Worm (Caenorhabditis elegans) whole organism, L1 larva: ENCODE results near the gene tbc-14.

Source experiments
- C04F5.9 ChIP-seq: sonication (generic microtip); optimal IDR thresholded peaks from 2 replicates; lab custom pipeline; 2016; ENCODE audit warnings: missing genetic modification characterization, missing compliant biosample characterization
- C16A3.4 ChIP-seq: fragments of 150-350 bp; optimal IDR thresholded peaks from 2 replicates; lab custom pipeline; 2014; ENCODE audit warnings: missing biosample characterization, missing genetic modification characterization
- C34B4.2 ChIP-seq: sonication (generic microtip); optimal IDR thresholded peaks from 2 replicates; lab custom pipeline; 2017; ENCODE audit warnings: mild to moderate bottlenecking, missing genetic modification characterization, missing compliant biosample characterization
- Y116A8C.19 ChIP-seq: sonication (generic microtip); optimal IDR thresholded peaks from 2 replicates; lab custom pipeline; 2016; ENCODE audit warnings: missing compliant biosample characterization, missing genetic modification characterization, borderline replicate concordance
- alr-1 ChIP-seq: fragments of 200-800 bp; sonication (Bioruptor generic); optimal IDR thresholded peaks from 2 replicates; lab custom pipeline; 2018; ENCODE audit warnings: borderline replicate concordance, mild to moderate bottlenecking, missing genetic modification characterization, missing compliant biosample characterization
- aly-2 ChIP-seq: fragments of 150-350 bp; optimal IDR thresholded peaks from 2 replicates; lab custom pipeline; 2014; ENCODE audit warnings: missing biosample characterization, missing genetic modification characterization
- ceh-8 ChIP-seq: fragments of 200-800 bp; sonication (Bioruptor generic); optimal IDR thresholded peaks from 2 replicates; lab custom pipeline; 2018; ENCODE audit warnings: mild to moderate bottlenecking, missing genetic modification characterization, moderate library complexity, missing compliant biosample characterization
- ceh-88 ChIP-seq: fragments of 200-800 bp; sonication (Bioruptor generic); IDR thresholded peaks from 2 replicates; pipeline ENCODE4 v1.3.6; 2022; ENCODE audit warnings: missing genetic modification characterization, missing compliant biosample characterization
- ces-1 ChIP-seq: fragments of 150-350 bp; optimal IDR thresholded peaks from 2 replicates; lab custom pipeline; 2014; ENCODE audit warnings: missing biosample characterization, missing genetic modification reagents, missing genetic modification characterization
- efl-1 ChIP-seq, 4 experiments: fragments of 150-350 bp; optimal IDR thresholded peaks in 3 of 4; peaks in 1 of 4; 1 replicate in 1 of 4; 2 replicates in 3 of 4; lab custom pipeline; 2014; ENCODE audit warnings: missing biosample characterization in 2 of 4, missing genetic modification characterization in 2 of 4, missing genetic modification reagents in 2 of 4
- efl-3 ChIP-seq: fragments of 200-800 bp; sonication (Bioruptor generic); optimal IDR thresholded peaks from 2 replicates; lab custom pipeline; 2018; ENCODE audit warnings: mild to moderate bottlenecking, missing genetic modification characterization, missing compliant biosample characterization
- egl-13 ChIP-seq: sonication (generic microtip); optimal IDR thresholded peaks from 2 replicates; lab custom pipeline; 2016; ENCODE audit warnings: missing genotype, missing genetic modification reagents, missing genetic modification characterization, missing compliant biosample characterization
- egl-27 ChIP-seq, 2 experiments: fragments of 150-350 bp in 1 of 2; sonication (generic microtip); optimal IDR thresholded peaks; 3 replicates each; lab custom pipeline; 2017 to 2018; ENCODE audit warnings: missing biosample characterization in 2 of 2, missing genetic modification characterization in 2 of 2, missing genetic modification reagents in 2 of 2
- ets-5 ChIP-seq: fragments of 200-800 bp; sonication (Bioruptor generic); IDR thresholded peaks from 2 replicates; pipeline ENCODE4 v1.3.6; 2022; ENCODE audit warnings: missing genetic modification characterization, missing compliant biosample characterization
- fos-1 ChIP-seq: fragments of 150-350 bp; optimal IDR thresholded peaks from 2 replicates; lab custom pipeline; 2014; ENCODE audit warnings: missing biosample characterization, missing genetic modification characterization
- hpl-2 ChIP-seq: fragments of 150-350 bp; optimal IDR thresholded peaks from 2 replicates; lab custom pipeline; 2014; ENCODE audit warnings: missing biosample characterization, missing genetic modification reagents, missing genetic modification characterization
- irx-1 ChIP-seq: sonication (generic microtip); optimal IDR thresholded peaks from 2 replicates; lab custom pipeline; 2016; ENCODE audit warnings: missing genetic modification characterization, missing compliant biosample characterization
- jun-1 ChIP-seq: fragments of 150-350 bp; optimal IDR thresholded peaks from 2 replicates; lab custom pipeline; 2014; ENCODE audit warnings: missing biosample characterization, missing genetic modification reagents, missing genetic modification characterization
- lin-13 ChIP-seq: fragments of 150-350 bp; optimal IDR thresholded peaks from 2 replicates; lab custom pipeline; 2014; ENCODE audit warnings: missing biosample characterization, missing genetic modification reagents, missing genetic modification characterization
- lin-14 ChIP-seq: fragments of 200-800 bp; sonication (Bioruptor generic); optimal IDR thresholded peaks from 2 replicates; lab custom pipeline; 2018; ENCODE audit warnings: mild to moderate bottlenecking, missing genetic modification characterization, moderate library complexity, missing compliant biosample characterization
- lin-35 ChIP-seq, 2 experiments: fragments of 150-350 bp; optimal IDR thresholded peaks; 2 replicates each; lab custom pipeline; 2014; ENCODE audit warnings: missing biosample characterization in 2 of 2, missing genetic modification characterization in 2 of 2, missing genetic modification reagents in 2 of 2
- lin-39 ChIP-seq: fragments of 150-350 bp; optimal IDR thresholded peaks from 2 replicates; lab custom pipeline; 2014; ENCODE audit warnings: missing biosample characterization, missing genetic modification reagents, missing genetic modification characterization
- lir-3 ChIP-seq: sonication (generic microtip); optimal IDR thresholded peaks from 2 replicates; lab custom pipeline; 2016; ENCODE audit warnings: mild to moderate bottlenecking, missing genetic modification characterization, moderate library complexity, missing compliant biosample characterization; ENCODE audit not compliant: poor library complexity
- mep-1 ChIP-seq: fragments of 150-350 bp; optimal IDR thresholded peaks from 2 replicates; lab custom pipeline; 2014; ENCODE audit warnings: missing biosample characterization, missing genetic modification characterization
- nhr-11 ChIP-seq: fragments of 150-350 bp; optimal IDR thresholded peaks from 2 replicates; lab custom pipeline; 2014; ENCODE audit warnings: missing biosample characterization, missing genetic modification characterization
- nhr-20 ChIP-seq: sonication (generic microtip); optimal IDR thresholded peaks from 2 replicates; lab custom pipeline; 2016; ENCODE audit warnings: mild to moderate bottlenecking, missing genetic modification characterization, missing compliant biosample characterization
- nhr-237 ChIP-seq: fragments of 150-350 bp; optimal IDR thresholded peaks from 2 replicates; lab custom pipeline; 2014; ENCODE audit warnings: missing biosample characterization, missing genetic modification characterization
- nhr-28 ChIP-seq: fragments of 150-350 bp; optimal IDR thresholded peaks from 2 replicates; lab custom pipeline; 2014; ENCODE audit warnings: missing biosample characterization, missing genetic modification characterization
- nhr-71 ChIP-seq: sonication (generic microtip); optimal IDR thresholded peaks from 2 replicates; lab custom pipeline; 2016; ENCODE audit warnings: mild to moderate bottlenecking, missing genetic modification characterization, moderate library complexity, missing compliant biosample characterization
- nhr-76 ChIP-seq: sonication (generic microtip); optimal IDR thresholded peaks from 2 replicates; lab custom pipeline; 2017; ENCODE audit warnings: missing biosample characterization, missing genetic modification characterization
- nhr-77 ChIP-seq: fragments of 150-350 bp; optimal IDR thresholded peaks from 2 replicates; lab custom pipeline; 2014; ENCODE audit warnings: missing biosample characterization, missing genetic modification characterization
- pag-3 ChIP-seq: sonication (generic microtip); optimal IDR thresholded peaks from 2 replicates; lab custom pipeline; 2017; ENCODE audit warnings: missing genetic modification characterization, mild to moderate bottlenecking, missing compliant biosample characterization, antibody characterized with exemption, borderline replicate concordance; ENCODE audit not compliant: insufficient read depth
- skn-1 ChIP-seq: fragments of 150-350 bp; optimal IDR thresholded peaks from 2 replicates; lab custom pipeline; 2014; ENCODE audit warnings: missing biosample characterization, missing genetic modification characterization
- snpc-4 ChIP-seq: fragments of 150-350 bp; optimal IDR thresholded peaks from 2 replicates; lab custom pipeline; 2014; ENCODE audit warnings: missing biosample characterization, missing genetic modification characterization
- sox-4 ChIP-seq: sonication (generic microtip); optimal IDR thresholded peaks from 2 replicates; lab custom pipeline; 2016; ENCODE audit warnings: missing genetic modification characterization, missing compliant biosample characterization
- sup-37 ChIP-seq: fragments of 200-800 bp; sonication (Bioruptor generic); optimal IDR thresholded peaks from 2 replicates; lab custom pipeline; 2018; ENCODE audit warnings: mild to moderate bottlenecking, missing genetic modification characterization, missing compliant biosample characterization
- tlp-1 ChIP-seq: fragments of 150-350 bp; optimal IDR thresholded peaks from 2 replicates; lab custom pipeline; 2014; ENCODE audit warnings: missing biosample characterization, missing genetic modification characterization
- unc-30 ChIP-seq: sonication (generic microtip); optimal IDR thresholded peaks from 2 replicates; lab custom pipeline; 2017; ENCODE audit warnings: missing biosample characterization, missing genetic modification characterization
- unc-86 ChIP-seq: sonication (generic microtip); optimal IDR thresholded peaks from 2 replicates; lab custom pipeline; 2016; ENCODE audit warnings: missing genetic modification characterization, missing compliant biosample characterization
- vab-15 ChIP-seq: sonication (generic microtip); optimal IDR thresholded peaks from 2 replicates; lab custom pipeline; 2017; ENCODE audit warnings: missing genotype, mild to moderate bottlenecking, missing genetic modification characterization, missing compliant biosample characterization
- xbp-1 ChIP-seq: sonication (generic microtip); optimal IDR thresholded peaks from 2 replicates; lab custom pipeline; 2016; ENCODE audit warnings: missing genetic modification characterization, missing compliant biosample characterization
- zag-1 ChIP-seq: fragments of 150-350 bp; optimal IDR thresholded peaks from 2 replicates; lab custom pipeline; 2014; ENCODE audit warnings: missing biosample characterization, missing genetic modification characterization
- ztf-11 ChIP-seq, 2 experiments: sonication (generic microtip); optimal IDR thresholded peaks; 2 replicates each; lab custom pipeline; 2016 to 2017; ENCODE audit warnings: missing genetic modification characterization in 2 of 2, missing biosample characterization in 1 of 2, missing compliant biosample characterization in 1 of 2
- ztf-4 ChIP-seq: fragments of 150-350 bp; optimal IDR thresholded peaks from 2 replicates; lab custom pipeline; 2014; ENCODE audit warnings: missing biosample characterization, missing genetic modification characterization

tbc-14 gene

DNA sequence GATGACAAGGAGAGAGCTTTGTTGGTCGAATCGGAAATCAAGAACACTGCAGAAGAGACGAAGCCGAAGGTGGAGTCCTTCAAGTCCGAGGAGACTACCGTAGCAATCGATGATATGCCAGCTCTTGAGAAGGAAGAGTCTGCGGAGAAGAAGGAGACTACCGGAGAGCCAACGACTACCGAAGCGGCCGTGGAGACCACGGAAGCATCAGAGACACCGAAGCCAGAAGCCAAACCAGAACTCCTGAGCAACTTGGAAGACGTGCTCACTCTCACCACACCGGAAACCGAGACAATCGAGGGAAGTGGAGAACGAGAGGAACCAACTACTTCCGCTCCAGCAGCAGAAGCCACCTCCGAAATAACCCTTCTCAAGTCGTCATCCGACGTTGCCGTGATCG, 36.7 kb upstream of the tbc-14 start:
- TF ChIP-seq ztf-11 (tag; optimal IDR thresholded peaks at IDR 0.05; lab: Kevin White, UChicago) (no peak), tlp-1 (tag; lab: Kevin White, UChicago) (no peak), efl-1 (optimal IDR thresholded peaks at IDR 0.05; lab: Kevin White, UChicago) (no peak), efl-1 (GFP tag; optimal IDR thresholded peaks at IDR 0.05 in 1 of 2; lab: Kevin White, UChicago) (peak in 1 of 2 experiments; percentile 21)

- TF ChIP-seq efl-1 (optimal IDR thresholded peaks at IDR 0.05; lab: Kevin White, UChicago): no peak
- TF ChIP-seq efl-1 (GFP tag; optimal IDR thresholded peaks at IDR 0.05 in 1 of 2; lab: Kevin White, UChicago): peak in 1 of 2 experiments; percentile 70
- no peak for TF ChIP-seq aly-2 (tag; lab: Kevin White, UChicago)
- TF ChIP-seq, all 84 proteins: peak for 1
Observed at ce11 chrII:13481781-13482455, 34.5 kb upstream of the tbc-14 start, which contains the start of gene E01G4.6. TSS of gene E01G4.6 (plus strand) at chrII:13482405.

- no peak for TF ChIP-seq nhr-237
- TF ChIP-seq efl-1 (optimal IDR thresholded peaks at IDR 0.05; lab: Kevin White, UChicago): no peak
- TF ChIP-seq efl-1 (GFP tag; optimal IDR thresholded peaks at IDR 0.05 in 1 of 2; lab: Kevin White, UChicago): peak in 1 of 2 experiments; percentile 65
Observed at ce11 chrII:13479424-13479823, 32.0 kb upstream of the tbc-14 start.

DNA sequence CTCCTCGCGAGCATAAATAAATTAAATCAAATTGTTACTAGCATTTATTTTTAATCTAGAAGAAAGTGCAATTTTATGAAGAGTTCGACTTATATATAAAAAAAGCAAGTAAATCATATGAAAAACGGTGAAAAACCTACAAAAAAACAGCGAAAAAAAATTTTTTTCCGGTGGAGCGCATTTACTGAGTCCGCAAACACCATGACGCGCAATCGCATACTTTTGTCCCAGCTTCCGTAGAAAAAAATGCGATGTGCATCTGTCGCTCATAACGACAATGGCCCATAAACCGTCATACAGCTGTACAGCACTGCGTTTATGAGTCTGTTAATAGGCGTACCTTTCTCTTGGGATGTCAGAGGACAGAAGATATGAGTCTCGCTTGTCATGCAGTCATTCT, 29.8 kb upstream of the tbc-14 start:
- TF ChIP-seq egl-13 (tag; lab: Kevin White, UChicago) (peak; percentile 18), ets-5 (GFP tag; lab: Robert Waterston, UW) (no peak), C04F5.9 (tag; lab: Kevin White, UChicago) (no peak), sox-4 (no peak), C34B4.2 (tag; lab: Kevin White, UChicago) (no peak), snpc-4 (tag; lab: Kevin White, UChicago) (peak; percentile 53), nhr-76 (tag; lab: Kevin White, UChicago) (no peak), unc-30 (tag; lab: Kevin White, UChicago) (no peak), Y116A8C.19 (tag; lab: Kevin White, UChicago) (no peak), xbp-1 (tag; lab: Kevin White, UChicago) (peak; percentile 68), vab-15 (tag; lab: Kevin White, UChicago) (no peak), ceh-8 (no peak), lir-3 (no peak), lin-35 (GFP tag; optimal IDR thresholded peaks at IDR 0.05; lab: Kevin White, UChicago) (peak; percentile 70 to 73), zag-1 (tag; lab: Kevin White, UChicago) (no peak), nhr-28 (tag; lab: Kevin White, UChicago) (no peak), nhr-71 (tag; lab: Kevin White, UChicago) (peak; percentile 75), hpl-2 (GFP tag; lab: Kevin White, UChicago) (no peak), nhr-77 (tag; lab: Kevin White, UChicago) (no peak), ztf-4 (tag; lab: Kevin White, UChicago) (no peak), fos-1 (no peak), egl-27 (tag; optimal IDR thresholded peaks at IDR 0.05; lab: Kevin White, UChicago) (no peak), unc-86 (tag; lab: Kevin White, UChicago) (peak; percentile 33), lin-39 (tag; lab: Kevin White, UChicago) (peak; percentile 16), ztf-11 (tag; optimal IDR thresholded peaks at IDR 0.05; lab: Kevin White, UChicago) (peak in 1 of 2 experiments; percentile 75), lin-14 (GFP tag; lab: Kevin White, UChicago) (peak; percentile 50), tlp-1 (tag; lab: Kevin White, UChicago) (no peak), mep-1 (tag; lab: Kevin White, UChicago) (peak; percentile 88), ces-1 (GFP tag; lab: Kevin White, UChicago) (no peak), pag-3 (tag; lab: Kevin White, UChicago) (no peak), efl-3 (GFP tag; lab: Kevin White, UChicago) (no peak), nhr-237 (no peak), jun-1 (tag; lab: Kevin White, UChicago) (no peak), ceh-88 (GFP tag; lab: Robert Waterston, UW) (no peak), sup-37 (GFP tag; lab: Kevin White, UChicago) (no peak), irx-1 (peak; percentile 10), lin-13 (GFP tag; lab: Kevin White, UChicago) (peak; percentile 36), nhr-20 (tag; lab: Kevin White, UChicago) (peak; percentile 53), C16A3.4 (peak; percentile 40), skn-1 (tag; lab: Kevin White, UChicago) (peak; percentile 41), nhr-11 (tag; lab: Kevin White, UChicago) (no peak), alr-1 (no peak)
